Fruit fly (Drosophila melanogaster): ENCODE results near the gene Ten-m.

- TF ChIP-seq Sin3A (optimal IDR thresholded peaks at IDR 0.05) (no peak), h (optimal IDR thresholded peaks at IDR 0.05) (no peak), psq (optimal IDR thresholded peaks at IDR 0.05) (no peak), Myc (optimal IDR thresholded peaks at IDR 0.05) (no peak), insv (optimal IDR thresholded peaks at IDR 0.05) (no peak)
These were observed 1.0 kb downstream of the Ten-m start for dm6 chr3L:22406649-22407048.

Data from Kc167 (cell line).